Fruit fly (Drosophila melanogaster): ENCODE results near the gene RFeSP.
A peak's percentile ranks its signal among the peaks of the same experiment; 100 is the strongest.

RFeSP gene

DNA sequence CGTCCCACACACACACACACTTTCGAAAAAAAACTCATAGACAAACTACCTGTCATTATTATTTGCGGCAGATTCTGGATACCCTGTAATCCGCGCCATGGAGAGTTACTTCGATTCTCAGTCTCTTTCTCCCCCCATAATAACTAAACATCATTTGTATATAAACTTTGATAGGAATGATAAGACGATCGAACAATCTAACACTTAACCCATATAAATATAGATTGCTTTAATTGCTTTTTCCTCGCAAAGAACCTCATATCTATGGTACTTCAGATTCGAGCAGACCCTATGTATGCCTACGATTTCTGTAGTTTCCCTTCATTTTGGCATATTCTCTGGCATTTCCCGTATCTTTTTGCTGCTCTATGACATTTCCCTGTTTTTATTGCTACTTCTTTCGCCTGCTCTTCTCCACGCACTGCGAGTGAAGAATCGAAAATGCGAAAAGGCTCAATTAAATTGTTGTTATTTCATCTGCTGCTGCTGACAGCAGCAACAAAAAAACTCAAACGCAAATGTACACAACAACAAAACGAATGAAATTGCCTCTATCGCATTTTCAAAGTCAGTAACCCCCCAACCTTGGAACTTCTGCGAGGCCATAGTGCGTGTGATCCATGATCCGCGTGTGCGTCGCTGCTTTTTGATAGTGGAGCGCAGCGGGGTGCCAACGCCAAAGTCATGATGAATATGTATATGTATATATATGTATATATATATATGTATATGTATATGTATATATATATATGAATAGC is 20.3 kb upstream of the RFeSP start (continued):
- TF ChIP-seq CG17385 (GFP tag; optimal IDR thresholded peaks at IDR 0.05) (peak; percentile 69), wek (GFP tag; optimal IDR thresholded peaks at IDR 0.05) (no peak), Nf-YC (tag; optimal IDR thresholded peaks at IDR 0.05) (peak; percentile 46), CG31365 (tag; optimal IDR thresholded peaks at IDR 0.05) (no peak), Elba2 (GFP tag; optimal IDR thresholded peaks at IDR 0.05) (no peak), shn (GFP tag; optimal IDR thresholded peaks at IDR 0.05) (peak; percentile 73), esg (GFP tag; conservative IDR thresholded peaks at IDR 0.05) (peak; percentile 43), Hey (tag; optimal IDR thresholded peaks at IDR 0.05) (peak; percentile 20), Ada2b (GFP tag; IDR thresholded peaks at IDR 0.05) (peak; percentile 86), vvl (GFP tag; IDR thresholded peaks at IDR 0.05) (peak; percentile 56; the same call in 1 of the 2 replicates), gcm2 (GFP tag; optimal IDR thresholded peaks at IDR 0.05) (peak; percentile 43), CG15601 (tag; optimal IDR thresholded peaks at IDR 0.05) (no peak), Sry-δ (GFP tag; optimal IDR thresholded peaks at IDR 0.05) (peak; percentile 28), CG4707 (GFP tag; optimal IDR thresholded peaks at IDR 0.05) (no peak), CG7839 (tag; optimal IDR thresholded peaks at IDR 0.05) (peak; percentile 82), CG31388 (GFP tag; optimal IDR thresholded peaks at IDR 0.05) (no peak), CG9876 (GFP tag; optimal IDR thresholded peaks at IDR 0.05) (peak; percentile 41), nau (GFP tag; optimal IDR thresholded peaks at IDR 0.05) (peak; percentile 4), dmrt11E (tag; optimal IDR thresholded peaks at IDR 0.05) (no peak), Mes4 (GFP tag; optimal IDR thresholded peaks at IDR 0.05) (no peak), ranshi (GFP tag; IDR thresholded peaks at IDR 0.05) (peak; percentile 65), fd96Cb (tag; optimal IDR thresholded peaks at IDR 0.05) (no peak), CG3065 (GFP tag; optimal IDR thresholded peaks at IDR 0.05) (no peak), Dbx (GFP tag; IDR thresholded peaks at IDR 0.05) (peak; percentile 93), sim (GFP tag; IDR thresholded peaks at IDR 0.05) (no peak), CG32772 (GFP tag; IDR thresholded peaks at IDR 0.05) (peak; percentile 46; the same call in 1 of the 2 replicates), CG10209 (GFP tag; optimal IDR thresholded peaks at IDR 0.05) (peak; percentile 63), chif (GFP tag; optimal IDR thresholded peaks at IDR 0.05) (peak in 1 of 2 experiments; percentile 65), HmgZ (tag; optimal IDR thresholded peaks at IDR 0.05) (peak; percentile 80), disco-r (GFP tag; optimal IDR thresholded peaks at IDR 0.05) (peak; percentile 43), CG13894 (tag; optimal IDR thresholded peaks at IDR 0.05) (peak; percentile 82), CG18599 (GFP tag; optimal IDR thresholded peaks at IDR 0.05) (peak; percentile 91), CG7963 (GFP tag; IDR thresholded peaks at IDR 0.05; ENCODE audit: partially characterized antibody) (no peak), CG12219 (GFP tag; optimal IDR thresholded peaks at IDR 0.05) (peak; percentile 41), CG2129 (GFP tag; IDR thresholded peaks at IDR 0.05; ENCODE audit: partially characterized antibody) (no peak), CG4730 (GFP tag; IDR thresholded peaks at IDR 0.05) (peak; percentile 63), CG9215 (GFP tag; IDR thresholded peaks at IDR 0.05) (peak; percentile 87), ems (GFP tag; optimal IDR thresholded peaks at IDR 0.05) (peak; percentile 52), Scr (GFP tag; IDR thresholded peaks at IDR 0.05; ENCODE audit: partially characterized antibody) (no peak), CG1233 (GFP tag; optimal IDR thresholded peaks at IDR 0.05) (peak; percentile 25), phol (tag; optimal IDR thresholded peaks at IDR 0.05) (peak; percentile 23), MTF-1 (GFP tag; optimal IDR thresholded peaks at IDR 0.05; ENCODE audit: borderline replicate concordance) (no peak), ind (GFP tag; optimal IDR thresholded peaks at IDR 0.05) (peak; percentile 83), CG9609 (GFP tag; optimal IDR thresholded peaks at IDR 0.05) (peak; percentile 56), Stat92E (GFP tag; optimal IDR thresholded peaks at IDR 0.05) (peak in 1 of 3 experiments; percentile 34), sob (GFP tag; IDR thresholded peaks at IDR 0.05) (peak; percentile 81), az2 (GFP tag; optimal IDR thresholded peaks at IDR 0.05) (peak; percentile 43), unpg (GFP tag; optimal IDR thresholded peaks at IDR 0.05) (peak; percentile 62)

All from whole organism, embryonic.